Fruit fly (Drosophila melanogaster) whole organism, embryonic: ENCODE results near the gene witty.
A peak's percentile ranks its signal among the peaks of the same experiment; 100 is the strongest.

ENCODE experiments used
- C15 ChIP-seq: fragments of 200-800 bp; sonication (Bioruptor generic); IDR thresholded peaks from 3 replicates; pipeline ENCODE4 v1.3.6; 2022; ENCODE audit warnings: missing biosample characterization, missing genetic modification characterization
- CG10267 ChIP-seq: fragments of 200-800 bp; sonication (Bioruptor generic); optimal IDR thresholded peaks from 2 replicates; lab custom pipeline; 2018; ENCODE audit warnings: missing biosample characterization, mild to moderate bottlenecking, missing genetic modification characterization, moderate library complexity
- CG10959 ChIP-seq: fragments of 200-800 bp; sonication (Bioruptor generic); IDR thresholded peaks from 2 replicates; pipeline ENCODE4 v1.3.6; 2022; ENCODE audit warnings: missing biosample characterization, missing genetic modification characterization
- CG11398 ChIP-seq: fragments of 200-800 bp; sonication (Bioruptor generic); optimal IDR thresholded peaks from 2 replicates; lab custom pipeline; 2016; ENCODE audit warnings: missing biosample characterization, missing genetic modification characterization
- CG12219 ChIP-seq: fragments of 200-800 bp; sonication (Bioruptor generic); optimal IDR thresholded peaks from 3 replicates; lab custom pipeline; 2018; ENCODE audit warnings: missing biosample characterization, mild to moderate bottlenecking, missing genetic modification characterization
- CG12769 ChIP-seq: fragments of 200-800 bp; sonication (Bioruptor generic); optimal IDR thresholded peaks from 2 replicates; lab custom pipeline; 2019; ENCODE audit warnings: missing biosample characterization, mild to moderate bottlenecking, missing genetic modification characterization, moderate library complexity
- CG13296 ChIP-seq: fragments of 200-800 bp; sonication (Bioruptor generic); optimal IDR thresholded peaks from 3 replicates; lab custom pipeline; 2018; ENCODE audit warnings: missing biosample characterization, mild to moderate bottlenecking, missing genetic modification characterization
- CG14441 ChIP-seq: fragments of 200-800 bp; sonication (Bioruptor generic); IDR thresholded peaks from 2 replicates; pipeline ENCODE4 v1.3.6; 2022; ENCODE audit warnings: missing biosample characterization, missing genetic modification characterization
- CG14965 ChIP-seq: fragments of 200-800 bp; sonication (Bioruptor generic); optimal IDR thresholded peaks from 2 replicates; lab custom pipeline; 2016; ENCODE audit warnings: missing biosample characterization, missing genetic modification characterization, borderline replicate concordance
- CG15011 ChIP-seq: fragments of 200-800 bp; sonication (Bioruptor generic); optimal IDR thresholded peaks from 3 replicates; lab custom pipeline; 2018; ENCODE audit warnings: missing biosample characterization, mild to moderate bottlenecking, missing genetic modification characterization
- CG2199 ChIP-seq: fragments of 200-800 bp; sonication (Bioruptor generic); IDR thresholded peaks from 3 replicates; pipeline ENCODE4 v1.3.6; 2022; ENCODE audit warnings: missing biosample characterization, missing genetic modification characterization
- CG2889 ChIP-seq: fragments of 200-800 bp; sonication (Bioruptor generic); IDR thresholded peaks from 3 replicates; pipeline ENCODE4 v1.3.6; 2022; ENCODE audit warnings: missing biosample characterization, missing genetic modification characterization
- CG30431 ChIP-seq: fragments of 200-800 bp; sonication (Bioruptor generic); optimal IDR thresholded peaks from 2 replicates; lab custom pipeline; 2017; ENCODE audit warnings: missing biosample characterization, missing genetic modification characterization
- CG3281 ChIP-seq: fragments of 200-800 bp; sonication (Bioruptor generic); optimal IDR thresholded peaks from 3 replicates; lab custom pipeline; 2017; ENCODE audit warnings: missing biosample characterization, mild to moderate bottlenecking, missing genetic modification characterization
- CG7556 ChIP-seq: fragments of 200-800 bp; sonication (Bioruptor generic); optimal IDR thresholded peaks from 2 replicates; lab custom pipeline; 2017; ENCODE audit warnings: missing biosample characterization, mild to moderate bottlenecking, missing genetic modification characterization
- CG7987 ChIP-seq: fragments of 200-800 bp; sonication (Bioruptor generic); optimal IDR thresholded peaks from 2 replicates; lab custom pipeline; 2018; ENCODE audit warnings: missing biosample characterization, mild to moderate bottlenecking, missing genetic modification characterization, moderate library complexity
- CG9876 ChIP-seq: fragments of 200-800 bp; sonication (Bioruptor generic); optimal IDR thresholded peaks from 2 replicates; lab custom pipeline; 2016; ENCODE audit warnings: missing biosample characterization, missing genetic modification characterization
- Chrac-16 ChIP-seq: fragments of 200-800 bp; sonication (Bioruptor generic); optimal IDR thresholded peaks from 3 replicates; lab custom pipeline; 2016; ENCODE audit warnings: missing biosample characterization, missing genetic modification characterization
- CkIIα-i1 ChIP-seq: fragments of 200-800 bp; sonication (Bioruptor generic); IDR thresholded peaks from 2 replicates; pipeline ENCODE4 v1.3.6; 2022; ENCODE audit warnings: missing biosample characterization, missing genetic modification characterization
- Ets97D ChIP-seq: fragments of 200-800 bp; sonication (Bioruptor generic); optimal IDR thresholded peaks from 3 replicates; lab custom pipeline; 2016; ENCODE audit warnings: missing biosample characterization, missing genetic modification characterization
- HLHmδ ChIP-seq: fragments of 200-800 bp; sonication (Bioruptor generic); optimal IDR thresholded peaks from 2 replicates; lab custom pipeline; 2018; ENCODE audit warnings: missing biosample characterization, mild to moderate bottlenecking, missing genetic modification characterization, moderate library complexity
- Scr ChIP-seq: fragments of 200-800 bp; sonication (Bioruptor generic); IDR thresholded peaks from 2 replicates; pipeline ENCODE4 v1.3.6; 2022; ENCODE audit warnings: missing biosample characterization, missing genetic modification characterization; ENCODE audit not compliant: partially characterized antibody
- ac ChIP-seq: fragments of 200-800 bp; sonication (Bioruptor generic); optimal IDR thresholded peaks from 3 replicates; lab custom pipeline; 2017; ENCODE audit warnings: missing biosample characterization, mild to moderate bottlenecking, missing genetic modification characterization
- bbx ChIP-seq: fragments of 200-800 bp; sonication (Bioruptor generic); IDR thresholded peaks from 2 replicates; pipeline ENCODE4 v1.3.6; 2022; ENCODE audit warnings: missing biosample characterization, missing genetic modification characterization; ENCODE audit not compliant: partially characterized antibody
- bsh ChIP-seq, 2 experiments: fragments of 200-800 bp; sonication (Bioruptor generic); optimal IDR thresholded peaks; 2 replicates each; lab custom pipeline; 2017 to 2018; ENCODE audit warnings: mild to moderate bottlenecking in 2 of 2, missing biosample characterization in 2 of 2, missing genetic modification characterization in 2 of 2, moderate library complexity in 1 of 2
- caup ChIP-seq: fragments of 200-800 bp; sonication (Bioruptor generic); optimal IDR thresholded peaks from 3 replicates; lab custom pipeline; 2017; ENCODE audit warnings: missing biosample characterization, mild to moderate bottlenecking, missing genetic modification characterization, moderate library complexity; ENCODE audit not compliant: severe bottlenecking
- crc ChIP-seq: fragments of 200-800 bp; sonication (Bioruptor generic); optimal IDR thresholded peaks from 2 replicates; lab custom pipeline; 2016; ENCODE audit warnings: missing biosample characterization, missing genetic modification characterization
- cwo ChIP-seq: fragments of 200-800 bp; sonication (Bioruptor generic); optimal IDR thresholded peaks from 3 replicates; lab custom pipeline; 2017; ENCODE audit warnings: missing biosample characterization, missing genetic modification characterization, mild to moderate bottlenecking, moderate library complexity, missing genetic modification reagents
- dimm ChIP-seq: fragments of 200-800 bp; sonication (Bioruptor generic); IDR thresholded peaks from 2 replicates; pipeline ENCODE4 v1.3.6; 2022; ENCODE audit warnings: missing biosample characterization, missing genetic modification characterization
- gce ChIP-seq: fragments of 200-800 bp; sonication (Bioruptor generic); IDR thresholded peaks from 3 replicates; pipeline ENCODE4 v1.3.6; 2022; ENCODE audit warnings: missing biosample characterization, missing genetic modification characterization
- gsb ChIP-seq: fragments of 200-800 bp; sonication (Bioruptor generic); IDR thresholded peaks from 2 replicates; pipeline ENCODE4 v1.3.6; 2022; ENCODE audit warnings: missing biosample characterization, missing genetic modification characterization
- jing ChIP-seq: fragments of 200-800 bp; sonication (Bioruptor generic); optimal IDR thresholded peaks from 2 replicates; lab custom pipeline; 2018; ENCODE audit warnings: missing biosample characterization, mild to moderate bottlenecking, missing genetic modification characterization
- kay ChIP-seq: fragments of 200-800 bp; sonication (Bioruptor generic); optimal IDR thresholded peaks from 2 replicates; lab custom pipeline; 2016; ENCODE audit warnings: missing biosample characterization, missing genetic modification characterization
- lilli ChIP-seq: fragments of 200-800 bp; sonication (Bioruptor generic); optimal IDR thresholded peaks from 3 replicates; lab custom pipeline; 2016; ENCODE audit warnings: missing biosample characterization, missing genetic modification characterization
- mirr ChIP-seq: fragments of 200-800 bp; sonication (Bioruptor generic); optimal IDR thresholded peaks from 3 replicates; lab custom pipeline; 2018; ENCODE audit warnings: missing biosample characterization, mild to moderate bottlenecking, missing genetic modification characterization
- org-1 ChIP-seq: fragments of 200-800 bp; sonication (Bioruptor generic); optimal IDR thresholded peaks from 2 replicates; lab custom pipeline; 2017; ENCODE audit warnings: missing biosample characterization, missing genetic modification characterization
- pb ChIP-seq: fragments of 200-800 bp; sonication (Bioruptor generic); optimal IDR thresholded peaks from 3 replicates; lab custom pipeline; 2016; ENCODE audit warnings: missing biosample characterization, missing genetic modification characterization
- pita ChIP-seq: fragments of 200-800 bp; sonication (Bioruptor generic); optimal IDR thresholded peaks from 2 replicates; lab custom pipeline; 2017; ENCODE audit warnings: missing biosample characterization, mild to moderate bottlenecking, missing genetic modification characterization
- pnt ChIP-seq: fragments of 200-800 bp; sonication (Bioruptor generic); optimal IDR thresholded peaks from 3 replicates; lab custom pipeline; 2016; ENCODE audit warnings: missing biosample characterization, missing genetic modification characterization
- prd ChIP-seq, 3 experiments: fragments of >200 bp in 2 of 3; fragments of 200-800 bp in 1 of 3; sonication (Bioruptor generic) in 1 of 3; optimal IDR thresholded peaks in 2 of 3; IDR thresholded peaks in 1 of 3; 2 replicates in 2 of 3; 3 replicates in 1 of 3; pipeline versions ENCODE4 v1.3.6 to Lab custom; 2017 to 2022; ENCODE audit warnings: missing biosample characterization in 1 of 3, missing genetic modification characterization in 1 of 3
- pros ChIP-seq: fragments of 200-800 bp; sonication (Bioruptor generic); optimal IDR thresholded peaks from 3 replicates; lab custom pipeline; 2019; ENCODE audit warnings: missing biosample characterization, mild to moderate bottlenecking, missing genetic modification characterization, moderate library complexity
- scrt ChIP-seq: fragments of 200-800 bp; sonication (Bioruptor generic); optimal IDR thresholded peaks from 2 replicates; lab custom pipeline; 2018; ENCODE audit warnings: missing biosample characterization, mild to moderate bottlenecking, missing genetic modification characterization, moderate library complexity
- sens ChIP-seq: fragments of 200-800 bp; sonication (Bioruptor generic); peaks from one replicate; lab custom pipeline; 2016; ENCODE audit warnings: missing biosample characterization, missing genetic modification characterization
- sob ChIP-seq: fragments of 200-800 bp; sonication (Bioruptor generic); IDR thresholded peaks from 2 replicates; pipeline ENCODE4 v1.3.6; 2022; ENCODE audit warnings: missing biosample characterization, missing genetic modification characterization
- ssp ChIP-seq: fragments of 200-800 bp; sonication (Bioruptor generic); IDR thresholded peaks from 2 replicates; pipeline ENCODE4 v1.3.6; 2022; ENCODE audit warnings: missing biosample characterization, missing genetic modification characterization
- sug ChIP-seq: fragments of 200-800 bp; optimal IDR thresholded peaks from 2 replicates; lab custom pipeline; 2019; ENCODE audit warnings: missing biosample characterization, mild to moderate bottlenecking, missing genetic modification characterization, moderate library complexity
- ttk ChIP-seq: fragments of 200-800 bp; sonication (Bioruptor generic); IDR thresholded peaks from 2 replicates; pipeline ENCODE4 v2.1.2; 2022; ENCODE audit warnings: missing biosample characterization, missing genetic modification characterization
- tx ChIP-seq: fragments of 200-800 bp; sonication (Bioruptor generic); optimal IDR thresholded peaks from 2 replicates; lab custom pipeline; 2016; ENCODE audit warnings: missing biosample characterization, missing genetic modification characterization
- vvl ChIP-seq: fragments of 200-800 bp; sonication (Bioruptor generic); IDR thresholded peaks from 2 replicates; pipeline ENCODE4 v1.3.6; 2022; ENCODE audit warnings: missing biosample characterization, missing genetic modification characterization

Gene witty

DNA sequence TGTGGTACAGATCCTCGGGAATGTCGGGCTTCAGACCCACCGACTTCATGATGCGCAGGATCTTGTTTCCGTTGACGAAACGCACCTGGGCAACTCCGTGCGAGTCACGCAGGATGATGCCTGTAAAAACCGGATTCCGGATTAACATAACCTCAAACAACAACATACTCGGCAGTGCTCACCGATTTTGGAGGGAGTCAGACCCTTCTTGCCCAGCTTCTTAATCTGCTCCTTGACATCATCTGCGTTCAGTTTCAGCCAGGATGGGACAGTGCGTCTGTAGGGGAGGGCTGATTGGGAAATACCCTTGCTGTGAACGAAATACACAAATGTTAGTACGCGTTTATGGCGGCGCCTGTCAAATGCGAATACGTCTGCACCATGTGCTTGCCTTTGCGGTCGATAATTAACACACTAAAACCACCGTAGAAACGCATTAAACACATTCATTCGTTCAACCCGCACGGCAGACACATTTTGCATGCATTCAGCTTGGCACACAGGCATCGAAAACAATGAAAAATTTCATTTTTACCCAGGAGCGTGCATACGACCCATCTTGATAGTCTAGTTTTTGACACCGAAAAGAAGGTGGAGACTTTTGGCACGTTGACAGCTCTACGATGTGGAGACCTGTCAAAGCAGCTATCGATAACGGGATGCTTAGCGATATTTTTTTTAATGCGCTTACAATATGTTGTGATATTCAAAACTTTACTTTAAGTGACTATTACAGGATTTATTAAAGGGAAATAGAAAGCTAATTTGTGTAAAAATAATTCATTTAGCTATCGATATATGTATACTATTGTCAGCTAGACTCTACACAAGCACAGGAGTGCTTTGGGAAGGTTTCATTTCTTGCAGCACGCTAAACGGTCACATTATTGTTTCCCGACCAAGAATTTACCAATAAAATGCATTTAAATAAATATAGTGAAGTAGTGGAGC, 26.2 kb downstream of the witty start, which contains the start of the genes RpS13 and CSN8 (continued):
- TF ChIP-seq CG7556 (GFP tag; lab: Kevin White, UChicago) (no peak), crc (GFP tag; lab: Kevin White, UChicago) (no peak), jing (no peak), CG14965 (GFP tag; lab: Kevin White, UChicago) (no peak), pros (GFP tag; lab: Kevin White, UChicago) (no peak), CG10959 (no peak), mirr (no peak), tx (GFP tag; lab: Kevin White, UChicago) (no peak), scrt (GFP tag; lab: Kevin White, UChicago) (peak; percentile 10), sens (GFP tag; lab: Kevin White, UChicago) (peak; percentile 82), ssp (GFP tag; lab: Robert Waterston, UW) (no peak), C15 (GFP tag; lab: Robert Waterston, UW) (no peak), cwo (no peak), CG7987 (GFP tag; lab: Kevin White, UChicago) (no peak), CG10267 (tag; lab: Kevin White, UChicago) (peak; percentile 63), CG2199 (GFP tag; lab: Robert Waterston, UW) (no peak), sug (tag; lab: Kevin White, UChicago) (peak; percentile 55), ac (no peak), vvl (peak; percentile 13; the same call in 1 of the 2 replicates), pita (GFP tag; lab: Kevin White, UChicago) (no peak), sob (GFP tag; lab: Robert Waterston, UW) (peak; percentile 54; the same call in 1 of the 2 replicates), CG30431 (GFP tag; lab: Kevin White, UChicago) (no peak), pb (GFP tag; lab: Kevin White, UChicago) (no peak), CG13296 (GFP tag; lab: Kevin White, UChicago) (peak; percentile 38), dimm (no peak), prd (optimal IDR thresholded peaks at IDR 0.05; lab: Kevin White, UChicago) (no peak), prd (GFP tag; IDR thresholded peaks at IDR 0.05; lab: Robert Waterston, UW) (no peak), caup (GFP tag; lab: Kevin White, UChicago) (no peak), kay (GFP tag; lab: Kevin White, UChicago) (no peak), gce (GFP tag; lab: Robert Waterston, UW) (no peak), lilli (GFP tag; lab: Kevin White, UChicago) (no peak), CkIIα-i1 (GFP tag; lab: Robert Waterston, UW) (no peak), Chrac-16 (GFP tag; lab: Kevin White, UChicago) (no peak), HLHmδ (GFP tag; lab: Kevin White, UChicago) (no peak), CG9876 (GFP tag; lab: Kevin White, UChicago) (no peak), CG11398 (GFP tag; lab: Kevin White, UChicago) (no peak), pnt (GFP tag; lab: Kevin White, UChicago) (no peak), org-1 (no peak), CG12219 (GFP tag; lab: Kevin White, UChicago) (no peak), Ets97D (peak; percentile 95), CG15011 (GFP tag; lab: Kevin White, UChicago) (no peak), CG2889 (no peak), CG3281 (GFP tag; lab: Kevin White, UChicago) (peak; percentile 55), bsh (GFP tag; optimal IDR thresholded peaks at IDR 0.05; lab: Kevin White, UChicago) (peak in 1 of 2 experiments; percentile 7), gsb (GFP tag; lab: Robert Waterston, UW) (no peak), Scr (GFP tag; lab: Robert Waterston, UW) (peak; percentile 98), bbx (GFP tag; lab: Robert Waterston, UW) (peak; percentile 91), ttk (GFP tag; lab: Robert Waterston, UW) (no peak), CG14441 (no peak), CG12769 (tag; lab: Kevin White, UChicago) (no peak)
